Worm (Caenorhabditis elegans) whole organism, midembryonic: ENCODE data around the gene str-173.

Source experiments
- T22C8.4 ChIP-seq: fragments of 200-800 bp; sonication (Bioruptor generic); IDR thresholded peaks from 2 replicates; pipeline ENCODE4 v1.3.6; 2022; ENCODE audit warnings: missing genetic modification characterization, missing compliant biosample characterization
- cog-1 ChIP-seq: sonication (generic microtip); optimal IDR thresholded peaks from 2 replicates; lab custom pipeline; 2016; ENCODE audit warnings: missing genetic modification characterization, missing compliant biosample characterization
- ztf-29 ChIP-seq: fragments of 200-800 bp; sonication (Bioruptor generic); IDR thresholded peaks from 2 replicates; pipeline ENCODE4 v1.3.6; 2022; ENCODE audit warnings: missing genetic modification reagents, missing genetic modification characterization, missing compliant biosample characterization

DNA sequence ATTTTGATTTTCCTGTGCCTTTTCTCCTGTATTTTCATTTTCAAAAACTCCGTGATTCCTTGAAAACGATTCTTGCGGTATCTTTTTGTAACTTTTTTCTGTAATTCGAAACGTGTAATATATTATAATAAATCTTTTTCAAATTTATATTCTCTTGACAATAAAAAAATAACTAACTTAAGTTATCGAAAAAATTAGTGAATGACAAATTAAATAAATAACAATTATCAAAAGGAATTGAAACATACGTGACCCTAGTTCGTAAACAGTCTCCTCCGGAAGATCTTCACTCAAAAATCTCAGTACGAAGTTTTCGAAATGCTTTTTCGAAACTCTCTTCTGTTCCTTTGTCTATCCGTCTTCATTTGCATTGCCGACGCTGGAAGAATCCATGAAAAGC, 29.0 kb downstream of the str-173 start, which contains the start of gene T08B6.9:
- TF ChIP-seq cog-1 (tag; lab: Kevin White, UChicago) (no peak), ztf-29 (GFP tag; lab: Robert Waterston, UW) (no peak), T22C8.4 (GFP tag; lab: Robert Waterston, UW) (no peak)
